Fruit fly (Drosophila melanogaster): ENCODE data around the gene CG32269.

Gene CG32269

dm6 chr3L:3248714-3249663 is 40.2 kb upstream of the CG32269 start (continued):
- peak; percentile 19 for TF ChIP-seq D19A (tag; optimal IDR thresholded peaks at IDR 0.05)
- TF ChIP-seq lbe (GFP tag; optimal IDR thresholded peaks at IDR 0.05): peak; percentile 96
- TF ChIP-seq CG17802 (tag; optimal IDR thresholded peaks at IDR 0.05): no peak
- no peak for TF ChIP-seq CG9876 (GFP tag; optimal IDR thresholded peaks at IDR 0.05)
- TF ChIP-seq grn (GFP tag; optimal IDR thresholded peaks at IDR 0.05): no peak
- TF ChIP-seq unc-4 (GFP tag; IDR thresholded peaks at IDR 0.05; ENCODE audit: partially characterized antibody): no peak
- peak; percentile 70 for TF ChIP-seq CG11504 (tag; optimal IDR thresholded peaks at IDR 0.05)
- TF ChIP-seq Rfx (GFP tag; IDR thresholded peaks at IDR 0.05): no peak
- no peak for TF ChIP-seq vfl (GFP tag; optimal IDR thresholded peaks at IDR 0.05)
- TF ChIP-seq CG17385 (GFP tag; optimal IDR thresholded peaks at IDR 0.05): peak; percentile 52
- TF ChIP-seq CG3838 (GFP tag; optimal IDR thresholded peaks at IDR 0.05): no peak
- TF ChIP-seq zen (tag; optimal IDR thresholded peaks at IDR 0.05): no peak
- no peak for TF ChIP-seq Ptx1 (GFP tag; IDR thresholded peaks at IDR 0.05)
- no peak for TF ChIP-seq CG4404 (GFP tag; IDR thresholded peaks at IDR 0.05)
- TF ChIP-seq CG3281 (GFP tag; optimal IDR thresholded peaks at IDR 0.05): peak; percentile 15
- TF ChIP-seq disco-r (GFP tag; optimal IDR thresholded peaks at IDR 0.05): no peak
- TF ChIP-seq lov (optimal IDR thresholded peaks at IDR 0.05): no peak
- TF ChIP-seq lov (GFP tag; IDR thresholded peaks at IDR 0.05): no peak
- no peak for TF ChIP-seq aop (GFP tag; IDR thresholded peaks at IDR 0.05)
- peak; percentile 34 for TF ChIP-seq CG1602 (GFP tag; optimal IDR thresholded peaks at IDR 0.05)
- no peak for TF ChIP-seq vnd (GFP tag; IDR thresholded peaks at IDR 0.05; ENCODE audit: partially characterized antibody)
- no peak for TF ChIP-seq CG4328 (GFP tag; optimal IDR thresholded peaks at IDR 0.05)
- TF ChIP-seq CG7987 (GFP tag; optimal IDR thresholded peaks at IDR 0.05): no peak
- 0 out of 3 replicates have a peak, but pooled peaks have one; percentile 25 for TF ChIP-seq CG11695 (GFP tag; IDR thresholded peaks at IDR 0.05)
- peak; percentile 7 for TF ChIP-seq CG6654 (GFP tag; optimal IDR thresholded peaks at IDR 0.05)
- TF ChIP-seq wek (GFP tag; optimal IDR thresholded peaks at IDR 0.05): no peak
- TF ChIP-seq lola (GFP tag; optimal IDR thresholded peaks at IDR 0.05): no peak
- no peak for TF ChIP-seq ken (GFP tag; IDR thresholded peaks at IDR 0.05)
- TF ChIP-seq CG4820 (GFP tag; optimal IDR thresholded peaks at IDR 0.05): peak; percentile 55
- TF ChIP-seq CG10979 (tag; optimal IDR thresholded peaks at IDR 0.05): peak; percentile 53
- peak; percentile 29 for TF ChIP-seq Atf-2 (GFP tag; optimal IDR thresholded peaks at IDR 0.05)
- no peak for TF ChIP-seq D (optimal IDR thresholded peaks at IDR 0.05)
- peak; percentile 29 for TF ChIP-seq D (GFP tag; optimal IDR thresholded peaks at IDR 0.05)
- TF ChIP-seq Hr51 (GFP tag; optimal IDR thresholded peaks at IDR 0.05): peak in 1 of 2 experiments; percentile 70
- TF ChIP-seq Jarid2 (GFP tag; optimal IDR thresholded peaks at IDR 0.05): peak; percentile 2
- TF ChIP-seq gfzf (GFP tag; optimal IDR thresholded peaks at IDR 0.05): no peak
- peak; percentile 35 for TF ChIP-seq ATbp (GFP tag; optimal IDR thresholded peaks at IDR 0.05)
- no peak for TF ChIP-seq HmgD (GFP tag; optimal IDR thresholded peaks at IDR 0.05)
- TF ChIP-seq twi (tag; optimal IDR thresholded peaks at IDR 0.05): no peak
- peak; percentile 34 for TF ChIP-seq CG6254 (GFP tag; optimal IDR thresholded peaks at IDR 0.05)
- no peak for TF ChIP-seq sens (GFP tag)
- no peak for TF ChIP-seq CG3995 (GFP tag; optimal IDR thresholded peaks at IDR 0.05)
- TF ChIP-seq Bteb2 (GFP tag; optimal IDR thresholded peaks at IDR 0.05): peak; percentile 44
- no peak for TF ChIP-seq org-1 (GFP tag; optimal IDR thresholded peaks at IDR 0.05)
- no peak for TF ChIP-seq CG18764 (GFP tag; optimal IDR thresholded peaks at IDR 0.05)
- TF ChIP-seq sd (tag; optimal IDR thresholded peaks at IDR 0.05): no peak
- no peak for TF ChIP-seq CG7372 (GFP tag; IDR thresholded peaks at IDR 0.05)
- TF ChIP-seq CG7357 (GFP tag; IDR thresholded peaks at IDR 0.05): 0 out of 3 replicates have a peak, but pooled peaks have one; percentile 46
- TF ChIP-seq eyg (GFP tag; optimal IDR thresholded peaks at IDR 0.05): no peak
